Fruit fly (Drosophila melanogaster) ovary, adult (tissue): Measurements from ENCODE around the gene RhoGEF3.

ENCODE experiments used
- CG17801 ChIP-seq: fragments of 200-800 bp; optimal IDR thresholded peaks from 2 replicates; lab custom pipeline; 2019; ENCODE audit warnings: missing biosample characterization, mild to moderate bottlenecking, missing genetic modification characterization, moderate library complexity; ENCODE audit not compliant: partially characterized antibody

Gene RhoGEF3

DNA sequence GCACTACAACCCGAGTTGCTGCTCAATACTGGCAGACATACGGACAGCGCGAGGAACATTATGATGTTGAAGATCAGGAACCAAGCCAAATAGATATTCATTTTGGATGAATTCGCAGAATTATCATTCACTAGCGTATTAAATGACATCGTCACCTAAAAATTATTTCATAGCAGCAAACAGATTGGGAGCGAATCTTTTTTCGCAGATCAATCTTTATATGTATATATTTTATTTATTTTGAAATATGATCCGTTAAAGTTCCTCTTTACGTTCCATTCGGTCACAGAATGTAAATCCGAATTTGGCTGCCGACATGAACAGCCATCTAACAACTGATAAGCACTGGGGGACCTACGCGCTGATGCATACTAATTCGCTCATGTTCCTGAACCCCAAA, 11.4 kb upstream of the RhoGEF3 start, which contains the start of gene CG34263:
Gene CG34263, minus strand, starts transcription at position 101 of the 400 bp plus-strand sequence.
- no peak for TF ChIP-seq CG17801

DNA sequence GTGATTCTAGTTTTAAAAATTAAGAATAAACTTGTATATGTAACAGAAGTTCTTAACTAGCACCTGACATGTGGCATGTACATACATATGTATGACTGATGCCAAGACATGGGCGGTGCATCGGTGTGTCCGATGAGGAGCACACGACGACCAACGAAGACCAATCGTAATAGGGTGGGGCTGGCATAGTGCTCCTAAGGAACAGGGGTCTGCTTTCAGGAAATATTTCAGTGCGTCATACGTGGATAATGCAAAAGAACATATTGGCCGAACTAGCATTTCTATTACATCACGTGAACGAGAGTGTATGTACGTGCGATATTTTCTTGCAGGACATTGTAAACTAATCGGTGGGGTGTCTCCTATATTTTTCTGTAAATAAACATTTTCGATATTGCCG, 10.2 kb upstream of the RhoGEF3 start, which contains the start of gene miple1:
Gene miple1, plus strand, starts transcription at position 217 of the 400 bp plus-strand sequence.
- TF ChIP-seq CG17801, result no peak

DNA sequence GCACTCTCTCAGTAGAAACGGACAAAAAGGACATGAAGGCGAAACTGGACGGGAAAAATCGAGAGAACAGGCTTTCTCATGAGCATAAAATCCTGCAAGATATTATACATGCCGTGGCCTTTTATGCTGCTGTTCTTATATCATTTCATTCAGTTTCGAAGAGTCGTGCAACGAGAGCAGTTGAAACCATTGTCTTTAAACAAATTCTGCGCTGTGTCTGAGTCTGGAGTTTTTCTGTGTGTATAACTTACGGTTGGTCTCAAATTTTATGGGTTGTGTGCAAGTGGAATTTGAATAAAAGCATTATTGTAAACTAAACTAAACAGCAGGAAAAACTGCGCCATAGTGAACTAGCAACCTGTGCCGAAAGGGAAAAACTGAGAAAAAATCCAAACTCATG, 9.6 kb upstream of the RhoGEF3 start:
- TF ChIP-seq CG17801, result no peak

DNA sequence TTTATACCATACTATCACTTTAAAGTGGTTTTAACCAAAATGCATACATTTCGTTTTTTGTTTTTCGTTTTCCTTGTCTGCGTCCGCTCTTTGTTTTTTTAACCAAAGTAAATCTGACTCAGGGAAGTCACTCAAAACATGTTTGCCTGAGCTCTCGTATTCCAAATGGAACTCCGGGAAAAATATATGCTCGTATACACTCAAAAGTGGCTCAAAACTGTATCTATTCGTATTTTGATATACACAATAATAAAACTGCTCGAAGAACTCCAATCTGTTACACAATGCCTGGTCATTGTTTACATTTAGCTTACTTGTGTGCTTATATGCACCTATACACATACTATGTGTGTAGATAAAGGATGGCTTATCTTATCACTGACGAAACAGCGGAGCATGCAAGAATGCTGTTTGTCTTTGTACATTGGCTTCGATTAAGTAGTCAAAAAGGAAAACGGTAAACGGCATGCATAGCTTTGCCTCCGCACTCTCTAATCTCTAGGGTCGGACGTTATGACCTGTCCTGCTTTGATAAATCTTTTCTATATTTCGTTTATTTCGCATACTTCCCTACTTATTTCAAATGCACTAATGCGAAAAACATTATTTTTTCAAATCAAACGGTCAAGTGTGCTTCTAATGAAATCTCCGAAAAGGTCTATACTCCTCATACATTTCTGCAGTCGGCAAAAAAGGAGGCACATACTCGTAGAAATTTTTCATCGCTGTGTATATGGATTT, 6.3 kb upstream of the RhoGEF3 start, which contains the start of gene miple2:
Gene miple2, plus strand, starts transcription at position 441 of the 741 bp plus-strand sequence.
- no peak for TF ChIP-seq CG17801

DNA sequence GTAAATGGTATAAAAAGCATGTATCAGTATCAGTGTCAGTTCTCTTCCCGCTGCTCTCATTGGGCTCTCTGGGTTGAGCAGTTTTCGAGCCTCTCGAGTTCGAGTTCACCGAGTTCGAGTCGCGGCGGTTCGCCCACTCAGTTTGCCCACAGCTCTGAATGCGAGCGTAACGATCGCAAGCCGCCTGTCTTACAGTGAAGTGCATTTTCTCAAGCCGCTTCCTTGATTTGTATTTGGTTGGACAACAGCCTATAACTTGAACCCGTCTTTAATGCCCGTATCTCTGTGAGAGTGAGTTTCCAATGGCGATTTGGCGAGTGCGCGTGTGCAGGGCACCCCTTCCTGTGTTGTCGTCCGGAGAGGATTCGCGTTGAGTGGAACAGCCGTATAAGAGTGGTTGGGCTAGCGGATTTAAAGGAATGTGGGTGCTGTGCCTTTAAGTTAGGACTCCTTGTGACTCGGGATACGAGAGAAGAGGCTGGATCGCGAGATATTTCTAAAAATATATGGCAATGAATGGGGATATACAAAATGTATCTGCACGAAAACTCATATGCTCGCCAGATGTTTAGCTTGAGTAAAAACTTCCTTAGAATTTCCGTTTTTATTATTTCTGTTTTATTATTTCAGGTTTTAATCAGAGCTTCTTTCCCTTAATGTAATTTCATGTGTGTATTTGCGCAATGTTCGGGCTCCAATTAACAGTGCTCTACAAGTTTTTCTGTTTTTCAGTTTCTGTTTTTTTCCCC, 5.6 kb upstream of the RhoGEF3 start:
- peak; percentile 44 for TF ChIP-seq CG17801

DNA sequence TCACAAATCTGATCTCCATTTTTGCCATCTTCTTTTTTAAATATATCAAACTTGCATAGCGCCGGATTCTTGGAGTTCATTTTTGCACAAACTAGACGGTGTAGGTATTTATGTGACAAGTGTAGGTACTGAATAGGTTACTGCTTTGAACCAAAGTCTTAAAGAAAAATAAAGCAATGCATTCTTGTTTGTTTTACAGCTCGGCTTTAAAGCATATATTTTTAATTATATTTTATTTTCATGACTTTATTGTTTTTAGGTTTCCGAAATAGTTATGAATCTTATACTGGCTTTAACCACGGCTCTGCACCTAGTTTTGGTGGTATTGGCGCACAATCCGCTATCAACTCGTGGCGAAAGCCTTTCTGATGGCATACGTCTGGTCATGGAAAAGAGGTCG, 3.9 kb upstream of the RhoGEF3 start, which contains the start of gene CG32845:
Gene CG32845, minus strand, starts transcription at position 101 of the 400 bp plus-strand sequence.
- no peak for TF ChIP-seq CG17801

DNA sequence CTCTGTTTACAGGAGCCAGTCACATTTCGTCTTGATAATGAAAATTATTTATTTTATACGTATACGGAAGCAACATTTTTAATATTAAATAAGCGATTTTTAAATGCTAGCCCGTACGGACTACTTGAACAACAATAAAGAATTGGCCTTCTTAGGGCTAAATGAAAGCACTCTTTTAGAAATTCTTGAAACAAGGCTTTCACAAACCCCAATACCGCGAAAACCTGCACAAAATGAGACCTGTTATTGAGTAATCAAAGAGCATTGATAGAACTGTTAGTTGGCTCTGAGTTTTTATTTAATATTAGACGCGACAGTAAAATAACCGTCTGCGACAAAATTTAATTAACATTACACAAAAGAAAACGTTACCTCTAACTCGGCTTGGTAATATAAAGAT, 2.4 kb upstream of the RhoGEF3 start, which contains the start of gene ttm2:
Gene ttm2, plus strand, starts transcription at position 301 of the 400 bp plus-strand sequence.
- TF ChIP-seq CG17801, result no peak

DNA sequence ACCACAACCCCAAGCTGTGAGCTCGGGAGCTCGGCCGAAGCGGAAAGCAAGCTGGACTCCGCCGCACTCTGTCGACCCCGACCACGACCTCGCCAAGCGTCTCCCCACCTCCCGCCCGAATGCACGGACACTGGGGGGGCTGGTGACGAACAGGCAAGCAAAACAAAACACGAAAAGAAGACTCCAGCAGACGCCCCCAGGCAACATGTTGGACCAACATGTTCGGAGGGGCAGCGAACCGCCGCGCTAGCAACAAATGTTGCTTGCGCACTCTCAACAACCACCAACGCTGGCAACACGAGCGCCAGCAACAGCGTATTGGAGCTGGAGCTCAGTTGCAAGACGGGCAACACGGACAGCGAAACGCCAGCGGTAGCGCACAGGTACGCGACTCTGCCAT, 5.0 kb downstream of the RhoGEF3 start:
- no peak for TF ChIP-seq CG17801

DNA sequence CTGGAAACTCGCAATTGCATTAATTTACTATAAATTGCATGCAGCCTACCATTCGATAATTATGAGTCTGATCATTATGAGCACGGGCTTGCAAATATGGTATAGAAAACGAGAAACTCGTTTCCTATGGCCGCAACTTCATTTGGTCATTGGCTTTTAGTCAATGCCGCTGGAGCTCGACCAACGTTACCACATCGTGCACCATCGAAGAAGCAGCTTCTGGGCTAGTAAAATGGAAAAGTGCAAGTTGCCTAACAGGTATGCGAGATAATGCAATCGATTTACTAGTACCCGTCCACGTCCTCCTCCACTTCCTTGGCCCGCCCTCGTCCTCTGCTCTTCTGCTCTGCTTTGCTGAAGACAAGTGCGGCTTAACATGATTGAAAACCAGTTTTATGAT, 7.0 kb downstream of the RhoGEF3 start:
- TF ChIP-seq CG17801, result no peak

DNA sequence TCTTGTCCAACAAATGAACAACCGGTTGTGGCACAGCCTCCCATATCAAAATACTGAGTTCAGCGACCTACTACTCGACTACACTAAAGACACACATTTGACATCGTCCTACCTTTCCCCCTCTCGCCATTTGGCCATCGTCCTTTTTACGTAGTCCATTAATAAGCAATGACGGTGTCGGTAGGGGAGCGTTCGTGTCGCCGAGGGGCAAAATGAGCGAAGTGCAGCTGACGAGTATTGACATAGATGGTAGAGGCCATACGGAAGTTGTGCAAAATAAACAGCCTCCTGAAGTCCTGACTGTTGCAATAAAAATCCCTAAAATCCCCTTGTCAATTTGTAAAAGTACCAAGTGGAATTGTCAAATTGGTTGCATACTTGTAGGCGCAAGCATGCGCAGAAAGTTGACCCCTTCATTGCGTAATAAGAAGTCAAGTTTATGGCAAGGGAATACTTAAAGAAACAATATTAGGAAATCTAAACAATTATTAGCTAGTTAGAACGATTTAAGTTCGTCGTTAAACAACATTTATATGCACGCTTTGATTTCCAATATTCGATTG, 14.4 kb downstream of the RhoGEF3 start:
- TF ChIP-seq CG17801, result no peak

DNA sequence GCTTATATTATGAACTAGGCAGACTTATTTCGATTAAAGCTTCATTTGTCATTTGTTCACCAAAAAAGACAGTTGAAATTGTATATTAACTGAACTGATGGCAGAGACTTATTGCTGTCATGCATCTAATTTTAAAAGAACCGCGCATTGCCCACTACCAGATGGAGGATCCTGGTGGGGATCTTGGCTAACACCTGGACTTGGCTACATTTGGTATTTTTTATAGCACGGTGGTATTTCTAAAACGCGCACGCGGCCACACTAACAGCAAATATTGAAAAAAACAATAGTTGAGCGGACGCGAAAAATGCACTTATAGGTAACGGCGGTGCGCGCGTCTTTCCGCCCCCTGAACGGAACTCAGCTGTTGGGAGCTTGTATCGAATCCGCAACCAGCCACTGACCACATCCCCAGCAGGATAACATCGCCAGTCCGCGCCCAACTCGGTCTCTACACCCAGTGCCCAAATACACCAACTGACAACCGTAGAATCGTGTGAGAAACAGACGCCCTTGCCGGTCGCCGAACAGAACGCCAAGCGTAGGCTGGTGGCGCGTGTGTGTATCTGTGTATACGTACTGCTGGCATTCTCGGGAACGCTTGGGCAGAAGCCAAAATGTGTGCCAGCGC, 15.0 kb downstream of the RhoGEF3 start:
- TF ChIP-seq CG17801, result peak; percentile 69

DNA sequence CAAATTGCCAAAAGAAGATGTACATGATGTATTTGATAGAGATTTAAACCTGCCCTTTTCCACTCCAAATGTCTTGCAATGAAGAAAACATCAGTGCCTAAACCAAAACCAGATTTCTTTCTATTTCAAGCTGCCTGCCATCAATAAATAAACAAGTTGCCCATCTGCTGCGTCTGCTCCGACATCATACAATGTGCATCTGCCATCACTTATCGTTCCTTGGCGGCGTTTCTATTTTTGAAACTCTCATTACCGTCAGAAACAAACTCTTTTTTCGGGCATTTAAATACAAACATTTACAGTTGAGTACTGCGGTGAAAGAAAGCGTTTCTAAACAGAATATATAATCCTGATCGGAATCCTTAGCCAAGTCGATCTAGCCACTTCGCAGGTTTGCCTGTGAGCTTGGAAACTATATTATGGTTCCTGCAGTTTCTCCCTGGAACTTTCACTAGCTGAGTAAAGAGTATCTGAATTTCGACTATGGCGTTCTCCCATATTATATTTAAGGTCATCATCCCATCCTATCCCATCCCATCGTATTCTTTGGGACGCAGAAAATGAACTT, 17.7 kb downstream of the RhoGEF3 start:
- TF ChIP-seq CG17801, result no peak

DNA sequence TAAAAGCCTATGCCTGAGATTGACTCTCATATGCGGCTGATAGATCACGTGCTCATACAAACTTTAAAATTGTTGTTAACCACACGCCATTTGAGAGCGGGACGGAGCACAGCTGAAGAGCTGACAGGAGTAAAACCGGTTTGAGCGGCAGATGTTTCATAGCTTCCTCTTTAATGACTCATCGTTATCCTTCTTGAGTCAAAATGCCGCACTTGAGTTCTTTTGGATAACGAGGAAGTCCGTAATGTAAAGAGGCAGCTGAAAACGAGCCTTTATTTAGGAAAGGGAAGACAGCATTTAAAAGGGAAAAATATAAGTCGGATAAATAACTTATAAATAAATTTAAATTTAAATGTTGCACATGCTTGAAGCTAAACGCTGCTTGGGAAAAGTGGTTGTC, 20.0 kb downstream of the RhoGEF3 start:
- TF ChIP-seq CG17801, result no peak

DNA sequence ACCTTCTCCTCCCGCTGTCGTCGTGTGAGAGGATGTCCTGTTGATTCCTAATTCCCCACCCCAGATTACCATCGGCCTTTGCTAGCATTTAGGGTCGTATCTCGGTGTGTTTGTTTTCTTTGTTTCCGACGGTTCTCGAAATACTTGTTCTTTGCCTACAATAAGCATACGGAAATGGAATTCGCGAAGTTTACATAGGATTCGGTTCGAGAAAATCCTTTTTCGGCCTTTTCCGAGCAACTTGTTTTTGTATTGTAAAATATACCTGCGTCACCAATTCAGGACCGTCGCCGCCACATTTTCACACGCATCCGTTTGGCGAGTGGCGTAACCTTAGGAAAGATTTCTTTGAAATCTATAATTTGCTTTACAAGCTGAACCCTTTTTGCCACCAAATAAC, 21.2 kb downstream of the RhoGEF3 start:
- no peak for TF ChIP-seq CG17801

DNA sequence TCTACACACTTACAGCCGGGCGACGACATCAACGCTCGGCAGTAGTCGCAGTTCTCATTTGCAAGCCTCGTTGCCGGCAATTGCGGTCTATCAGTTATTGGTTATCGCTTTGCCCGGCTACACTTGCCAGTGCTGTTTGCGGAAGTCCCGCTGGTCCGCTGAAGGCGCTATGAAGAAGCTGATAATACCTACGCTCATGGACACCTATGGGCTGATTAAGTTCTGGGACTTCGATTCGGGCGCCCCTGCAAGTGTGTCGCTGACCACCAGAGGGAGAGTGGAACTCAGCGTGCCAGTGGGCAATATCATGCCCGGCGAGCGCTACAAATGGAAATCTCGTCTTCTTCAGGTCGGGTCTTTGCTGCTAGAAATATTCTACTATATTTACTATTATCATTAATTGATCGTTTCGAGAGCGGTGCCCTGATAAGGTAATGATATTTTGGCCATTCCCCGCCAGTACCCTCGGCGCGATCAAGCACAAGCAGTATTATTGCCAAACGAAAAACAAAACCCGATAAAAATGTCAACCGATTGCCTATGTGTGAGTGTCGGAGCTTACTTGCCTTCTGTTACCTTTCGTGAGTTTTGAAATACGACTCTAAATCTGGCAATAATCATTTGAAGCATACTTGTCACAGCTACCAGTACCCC, 22.8 kb downstream of the RhoGEF3 start:
- TF ChIP-seq CG17801, result no peak

DNA sequence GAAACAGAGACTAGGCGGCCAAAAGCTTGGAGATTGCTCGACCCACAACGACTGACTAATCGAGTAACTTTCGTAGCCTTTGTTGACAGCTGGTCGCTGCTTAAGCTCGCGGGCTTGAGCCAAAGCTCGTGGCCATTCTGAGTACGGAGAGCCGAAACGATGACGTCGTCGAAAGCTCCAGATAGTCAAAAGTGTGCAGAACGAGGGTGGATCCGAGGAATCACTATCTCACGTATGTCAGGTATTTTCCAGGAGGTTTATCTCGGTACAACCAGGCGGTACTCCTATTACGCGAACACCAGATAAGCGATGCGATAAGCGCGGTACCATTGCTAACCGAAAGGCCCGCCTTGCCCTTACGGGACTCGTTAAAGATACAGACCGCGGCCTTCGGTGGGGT, 34.4 kb downstream of the RhoGEF3 start:
- TF ChIP-seq CG17801, result peak; percentile 29
